Worm (Caenorhabditis elegans): Measurements from ENCODE around the gene F49F1.9.
A peak's percentile ranks its signal among the peaks of the same experiment; 100 is the strongest.
"Not testable (repeated sequence)": the region's sequence is repeated elsewhere in the genome, so short reads cannot be mapped to it uniquely, and the experiment has no call there.

The F49F1.9 gene

DNA sequence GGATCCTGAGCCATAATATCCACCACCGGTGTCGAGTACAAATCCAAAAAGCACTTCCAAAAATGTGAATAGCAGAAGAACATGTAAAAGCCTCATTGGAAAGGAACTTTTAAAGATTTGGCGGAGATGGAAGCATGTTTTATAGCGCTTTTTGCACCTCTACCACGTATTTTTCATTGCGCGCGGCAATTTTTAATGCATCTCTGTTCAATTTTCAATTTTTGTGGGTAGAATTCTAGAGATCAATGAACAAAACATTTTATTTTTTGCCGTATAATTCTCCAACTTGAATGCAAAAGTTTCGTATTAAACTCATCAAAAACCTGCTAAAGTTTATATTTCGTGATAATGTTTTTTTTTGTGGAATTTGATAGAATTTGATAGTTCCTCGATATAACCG lies at the start of gene F49F1.9:
Gene F49F1.9, minus strand, starts transcription at position 101 of the 400 bp plus-strand sequence.
- TF ChIP-seq ztf-11 (tag; optimal IDR thresholded peaks at IDR 0.05) = no peak
- no peak for TF ChIP-seq nhr-237 (tag; optimal IDR thresholded peaks at IDR 0.05)
- no peak for TF ChIP-seq tbx-8 (GFP tag; optimal IDR thresholded peaks at IDR 0.05)
- TF ChIP-seq cnd-1 (tag; optimal IDR thresholded peaks at IDR 0.05) = no peak
- no peak for TF ChIP-seq elt-3 (tag; optimal IDR thresholded peaks at IDR 0.05)
- no peak for TF ChIP-seq ceh-39 (tag; optimal IDR thresholded peaks at IDR 0.05)
- TF ChIP-seq nhr-2 (tag; optimal IDR thresholded peaks at IDR 0.05) = no peak
- no peak for TF ChIP-seq unc-62 (GFP tag; optimal IDR thresholded peaks at IDR 0.05)
- no peak for TF ChIP-seq blmp-1 (tag; optimal IDR thresholded peaks at IDR 0.05)
- TF ChIP-seq ham-2 (GFP tag; optimal IDR thresholded peaks at IDR 0.05) = no peak
- no peak for TF ChIP-seq drap-1 (GFP tag; optimal IDR thresholded peaks at IDR 0.05)
- no peak for TF ChIP-seq M03D4.4 (tag; optimal IDR thresholded peaks at IDR 0.05)
- TF ChIP-seq zip-8 (tag; optimal IDR thresholded peaks at IDR 0.05) = no peak
- no peak for TF ChIP-seq mep-1 (tag; optimal IDR thresholded peaks at IDR 0.05)

DNA sequence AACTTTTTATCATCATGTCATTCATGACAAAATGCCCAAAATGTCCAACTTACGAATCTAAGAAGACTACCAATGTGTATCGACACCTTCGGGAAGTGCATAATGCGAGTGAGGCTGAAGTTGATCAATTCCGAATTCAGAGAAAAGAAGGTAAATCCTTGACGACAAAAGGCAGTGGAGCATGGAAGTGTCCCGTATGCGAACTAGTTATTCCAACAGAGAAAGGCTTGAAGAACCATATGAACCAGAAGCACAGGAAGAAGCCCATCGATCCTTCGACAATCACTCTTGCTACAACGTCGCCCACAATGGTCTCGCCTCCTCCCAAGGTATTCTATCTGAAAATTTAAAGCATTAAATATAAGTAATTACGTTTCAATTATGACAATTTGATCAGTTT lies 48.7 kb upstream of the F49F1.9 start, which contains the start of gene K08D10.11:
Gene K08D10.11, minus strand, starts transcription at position 101 of the 400 bp plus-strand sequence.
- not testable (repeated sequence) for TF ChIP-seq drap-1, ceh-83, ces-1 (GFP tag; optimal IDR thresholded peaks at IDR 0.05)

- peak; percentile 62 for TF ChIP-seq lsy-2 (tag; optimal IDR thresholded peaks at IDR 0.05)
These were observed 47.4 kb upstream of the F49F1.9 start for ce11 chrIV:4184767-4185166.

DNA sequence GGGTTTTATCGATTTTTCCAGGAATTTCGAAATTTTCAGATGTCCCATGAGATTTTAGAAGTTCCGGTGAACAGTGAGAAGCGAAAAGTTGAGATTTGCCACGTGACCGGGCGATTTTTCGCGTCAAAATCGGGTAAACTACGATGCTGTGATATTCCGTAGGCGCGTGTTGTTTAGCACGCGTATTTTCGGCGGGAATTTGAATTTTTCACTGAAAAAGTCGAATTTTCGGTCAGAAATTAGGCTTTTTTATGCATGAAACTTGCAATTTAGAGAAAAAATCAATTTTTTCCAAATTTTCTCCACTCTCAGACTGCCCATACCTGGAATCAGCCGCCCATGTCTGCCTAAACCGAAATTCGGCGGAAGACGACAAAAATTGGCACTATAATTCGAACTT lies 41.1 kb upstream of the F49F1.9 start, which contains the start of gene tsen-34:
Gene tsen-34, plus strand, starts transcription at position 34 of the 400 bp plus-strand sequence.
- TF ChIP-seq ces-1 (GFP tag; optimal IDR thresholded peaks at IDR 0.05) (no peak), ceh-83 (GFP tag; optimal IDR thresholded peaks at IDR 0.05) (peak; percentile 2)

DNA sequence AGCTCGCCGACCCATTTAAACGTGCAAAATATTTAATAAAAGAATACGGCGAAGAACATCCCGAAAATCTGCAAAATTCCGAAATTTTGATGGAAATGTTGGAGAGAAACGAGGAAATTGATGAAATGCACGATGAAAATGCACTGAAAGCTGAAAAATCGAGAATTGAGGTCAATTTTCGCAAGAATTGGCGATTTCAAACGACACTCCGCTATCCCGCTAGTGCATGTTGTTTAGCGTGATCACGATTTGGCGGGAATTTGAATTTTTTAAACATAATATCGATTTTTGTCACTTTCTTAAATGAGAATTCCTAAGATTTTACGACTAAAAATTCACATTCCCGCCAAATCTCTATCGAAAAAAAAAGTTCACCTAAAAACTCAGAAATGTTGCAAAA lies 40.2 kb upstream of the F49F1.9 start:
- no peak for TF ChIP-seq nhr-28 (tag; optimal IDR thresholded peaks at IDR 0.05)
- no peak for TF ChIP-seq mep-1 (tag; optimal IDR thresholded peaks at IDR 0.05)
- TF ChIP-seq nhr-237 (tag; optimal IDR thresholded peaks at IDR 0.05) = no peak
- no peak for TF ChIP-seq nhr-2 (tag; optimal IDR thresholded peaks at IDR 0.05)
- no peak for TF ChIP-seq ceh-43 (GFP tag; optimal IDR thresholded peaks at IDR 0.05)
- TF ChIP-seq lsy-2 (tag; optimal IDR thresholded peaks at IDR 0.05) = no peak
- no peak for TF ChIP-seq ham-2 (GFP tag; optimal IDR thresholded peaks at IDR 0.05)

- TF ChIP-seq ham-2 (GFP tag; optimal IDR thresholded peaks at IDR 0.05) (no peak), lsy-2 (tag; optimal IDR thresholded peaks at IDR 0.05) (no peak), flh-1 (GFP tag; optimal IDR thresholded peaks at IDR 0.05) (no peak), bed-3 (GFP tag; optimal IDR thresholded peaks at IDR 0.05) (no peak)
These were observed 39.3 kb upstream of the F49F1.9 start for ce11 chrIV:4176659-4177058.

- TF ChIP-seq sem-2 (GFP tag; optimal IDR thresholded peaks at IDR 0.05) = no peak
- no peak for TF ChIP-seq nhr-28 (tag; optimal IDR thresholded peaks at IDR 0.05)
- TF ChIP-seq ztf-11 (tag; optimal IDR thresholded peaks at IDR 0.05) = no peak
- TF ChIP-seq tbx-8 (GFP tag; optimal IDR thresholded peaks at IDR 0.05) = no peak
- no peak for TF ChIP-seq lsy-2 (tag; optimal IDR thresholded peaks at IDR 0.05)
- TF ChIP-seq hlh-1 (tag; optimal IDR thresholded peaks at IDR 0.05) = no peak
- TF ChIP-seq ceh-39 (tag; optimal IDR thresholded peaks at IDR 0.05) = no peak
- TF ChIP-seq mab-5 (tag; optimal IDR thresholded peaks at IDR 0.05) = no peak
- TF ChIP-seq elt-1 (tag; optimal IDR thresholded peaks at IDR 0.05; ENCODE audit: borderline replicate concordance, insufficient read depth) = no peak
- TF ChIP-seq nhr-2 (tag; optimal IDR thresholded peaks at IDR 0.05) = no peak
- no peak for TF ChIP-seq M03D4.4 (tag; optimal IDR thresholded peaks at IDR 0.05)
- no peak for TF ChIP-seq drap-1 (GFP tag; optimal IDR thresholded peaks at IDR 0.05)
- TF ChIP-seq sptf-1 (tag; optimal IDR thresholded peaks at IDR 0.05) = no peak
- TF ChIP-seq mep-1 (tag; optimal IDR thresholded peaks at IDR 0.05) = no peak
- no peak for TF ChIP-seq blmp-1 (tag; optimal IDR thresholded peaks at IDR 0.05)
- no peak for TF ChIP-seq nhr-76 (tag; optimal IDR thresholded peaks at IDR 0.05)
- no peak for TF ChIP-seq unc-62 (GFP tag; optimal IDR thresholded peaks at IDR 0.05)
- no peak for TF ChIP-seq lin-32 (GFP tag; optimal IDR thresholded peaks at IDR 0.05)
- TF ChIP-seq flh-1 (GFP tag; optimal IDR thresholded peaks at IDR 0.05) = no peak
- TF ChIP-seq pha-4 (tag; optimal IDR thresholded peaks at IDR 0.05) = no peak
These were observed 38.7 kb upstream of the F49F1.9 start, which contains the start of gene dnj-15 for ce11 chrIV:4176088-4176487. Gene dnj-15, plus strand, starts transcription at chrIV:4176388.
